Fruit fly (Drosophila melanogaster) whole organism, larva: Measurements from ENCODE around the gene CG16890.
A peak's percentile ranks its signal among the peaks of the same experiment; 100 is the strongest.

Experiments
- noc ChIP-seq: fragments of 200-800 bp; sonication (Bioruptor generic); optimal IDR thresholded peaks from 3 replicates; lab custom pipeline; 2019; ENCODE audit warnings: missing biosample characterization, mild to moderate bottlenecking, missing genetic modification characterization, moderate library complexity

Gene CG16890

DNA sequence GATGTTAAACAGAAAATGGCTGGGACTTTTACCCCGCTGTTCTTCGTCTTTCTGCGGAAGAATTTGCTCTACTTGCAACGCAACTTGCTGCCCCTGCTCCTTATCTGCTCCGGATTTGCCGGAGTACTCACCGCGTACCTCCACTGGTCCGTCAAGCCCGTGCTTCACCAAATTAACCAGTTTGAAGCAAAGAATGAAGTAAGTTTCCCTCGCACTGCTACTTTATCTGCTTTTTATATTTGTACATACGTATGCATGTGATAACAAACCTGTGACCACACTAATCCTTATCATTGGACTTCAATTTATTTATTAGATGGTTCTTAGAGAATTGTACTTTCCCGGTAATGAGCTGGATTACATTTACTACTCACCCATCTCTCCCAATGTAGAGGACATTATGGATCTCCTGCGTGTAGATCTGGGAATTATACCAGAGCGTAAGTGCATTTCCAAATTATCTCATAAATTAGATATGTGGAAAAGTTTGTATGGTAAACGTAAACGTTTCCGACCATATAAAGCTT, at the start of gene CG16890:
CG16890 (minus strand) TSS at position 184 of the 527 bp plus-strand sequence.
- peak; percentile 10 for TF ChIP-seq noc

DNA sequence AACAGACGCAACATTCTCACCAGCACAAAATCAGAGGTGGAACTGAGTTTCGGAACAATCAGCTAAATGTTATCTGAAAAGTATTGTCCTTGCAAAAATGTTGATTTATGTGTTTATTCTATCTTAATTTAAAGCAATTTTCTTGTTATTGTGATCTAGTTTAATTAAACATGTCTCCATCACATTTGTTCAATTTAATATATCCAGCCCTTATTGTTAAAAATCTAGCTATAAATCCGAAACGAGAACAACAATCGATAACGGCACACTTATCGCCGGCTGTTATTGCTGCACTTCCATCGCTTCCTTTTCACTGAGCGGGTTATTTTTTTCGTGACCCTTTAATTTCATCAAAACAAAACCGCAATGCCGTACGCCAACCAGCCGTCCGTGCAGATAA, 48.9 kb upstream of the CG16890 start, which contains the start of the genes GatC, PolG2 and Polr2C:
GatC (minus strand) TSS at position 48 of the 400 bp plus-strand sequence.
PolG2 (minus strand) TSS at position 48 of the 400 bp plus-strand sequence.
Polr2C (plus strand) TSS at position 280 of the 400 bp plus-strand sequence.
- no peak for TF ChIP-seq noc

DNA sequence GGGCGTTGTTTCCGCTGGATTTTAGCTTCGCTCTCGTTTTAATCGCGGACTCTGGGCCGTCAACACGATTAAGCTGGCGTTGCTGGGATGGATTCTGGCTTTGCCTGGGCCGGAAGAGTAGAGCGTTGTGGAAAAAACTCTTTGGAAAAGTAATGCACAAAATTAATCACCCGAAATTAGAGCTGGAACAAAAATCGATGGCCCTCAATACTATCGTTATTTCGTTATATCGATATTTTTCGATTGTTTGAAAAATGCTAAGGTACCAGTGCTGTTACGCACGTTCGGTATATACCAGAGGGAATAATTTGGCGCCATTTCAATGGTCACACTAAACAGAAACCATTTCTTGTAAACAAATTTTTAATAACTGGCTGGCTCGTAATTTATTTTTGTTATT, 45.4 kb upstream of the CG16890 start, which contains the start of the genes Arpc1 and Orc5:
Arpc1 (minus strand) TSS at position 202 of the 400 bp plus-strand sequence.
Orc5 (plus strand) TSS at position 298 of the 400 bp plus-strand sequence.
- no peak for TF ChIP-seq noc

DNA sequence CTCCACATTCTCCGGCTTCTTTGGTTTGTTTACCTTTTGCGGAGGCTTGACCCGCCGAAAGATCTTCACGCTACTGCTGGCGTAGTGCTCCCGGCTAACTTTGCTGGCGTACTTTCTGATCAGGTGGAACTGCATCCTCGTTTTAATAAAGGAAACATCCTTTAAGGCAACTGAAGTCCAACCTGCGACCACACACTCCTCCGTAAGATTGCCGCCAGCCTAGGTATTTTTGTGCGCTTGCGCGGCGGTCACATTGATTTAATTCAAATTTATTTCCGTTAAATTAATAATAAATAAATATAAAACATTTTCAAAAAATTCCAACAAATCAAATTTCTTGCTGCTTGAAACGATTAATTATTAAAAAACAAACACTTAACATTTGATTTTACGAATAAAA, 43.4 kb upstream of the CG16890 start, which contains the start of gene PolG1:
PolG1 (minus strand) TSS at position 216 of the 400 bp plus-strand sequence.
- TF ChIP-seq noc: no peak

DNA sequence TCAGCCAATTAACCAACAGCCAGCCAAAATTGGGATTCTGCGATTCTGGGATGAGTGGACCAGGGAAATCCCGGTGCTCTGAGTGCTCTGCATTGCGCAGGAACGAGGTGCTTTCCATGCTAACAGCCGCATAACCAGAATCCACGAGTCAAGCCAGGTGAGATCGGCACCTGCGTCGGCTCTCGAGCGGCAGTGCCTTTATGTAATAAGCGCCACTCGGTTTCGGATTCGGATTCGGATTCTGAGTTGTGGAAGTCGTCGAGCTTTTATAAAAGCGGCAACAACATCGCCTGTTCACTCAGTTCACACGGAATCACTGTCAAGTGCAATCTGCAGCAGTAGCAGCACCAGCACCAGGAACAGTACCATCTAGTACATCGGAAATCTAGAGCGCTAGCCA, 36.8 kb upstream of the CG16890 start, which contains the start of gene b:
b (plus strand) TSS at position 301 of the 400 bp plus-strand sequence.
- no peak for TF ChIP-seq noc

DNA sequence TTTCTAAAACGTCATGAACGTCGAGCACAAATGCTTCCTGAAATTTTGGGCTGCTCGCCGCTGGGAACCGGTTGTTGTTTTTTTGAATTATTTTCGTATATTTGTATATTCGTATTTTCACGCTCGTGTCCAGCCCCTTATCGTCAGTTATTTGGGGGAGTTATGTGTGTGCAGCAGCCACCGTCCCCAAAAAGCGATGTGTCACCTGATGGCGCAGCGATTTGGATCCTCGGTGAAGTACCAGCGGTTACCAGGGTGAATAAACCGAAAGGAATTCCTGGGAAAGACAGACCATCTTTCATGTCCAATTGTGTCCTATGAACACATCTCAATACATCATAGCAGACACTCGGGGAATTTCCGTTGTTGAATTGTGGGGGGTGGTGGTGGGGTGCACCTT, 36.0 kb upstream of the CG16890 start:
- no peak for TF ChIP-seq noc

DNA sequence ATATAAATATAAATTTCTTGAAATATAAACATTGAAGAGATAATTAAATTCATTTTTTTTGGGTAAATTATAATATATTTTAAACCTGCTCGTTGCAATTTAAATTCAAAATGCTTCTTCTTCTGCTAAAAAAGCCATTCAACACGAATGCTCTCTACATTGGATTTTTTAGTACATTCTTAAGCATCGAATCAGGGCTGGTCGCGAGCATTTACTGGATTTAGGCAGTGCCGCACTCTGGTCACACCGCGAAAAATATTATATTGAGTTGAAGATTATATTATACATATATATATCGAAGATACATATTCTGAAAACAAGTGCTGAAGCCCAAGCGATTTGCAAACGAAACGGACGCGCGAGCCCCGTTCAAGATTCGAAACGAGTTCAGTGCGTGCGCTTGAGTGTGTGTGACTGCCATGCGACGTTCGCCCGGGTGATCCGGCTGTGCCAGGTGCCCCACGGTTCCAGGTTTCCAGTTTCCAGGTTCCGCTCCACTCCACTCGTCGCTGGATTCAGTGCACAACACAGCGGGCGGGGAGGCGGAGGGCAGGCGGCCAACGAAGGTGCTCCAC, 29.6 kb upstream of the CG16890 start, which contains the start of gene Sos:
Sos (plus strand) TSS at position 213 of the 575 bp plus-strand sequence.
- no peak for TF ChIP-seq noc

DNA sequence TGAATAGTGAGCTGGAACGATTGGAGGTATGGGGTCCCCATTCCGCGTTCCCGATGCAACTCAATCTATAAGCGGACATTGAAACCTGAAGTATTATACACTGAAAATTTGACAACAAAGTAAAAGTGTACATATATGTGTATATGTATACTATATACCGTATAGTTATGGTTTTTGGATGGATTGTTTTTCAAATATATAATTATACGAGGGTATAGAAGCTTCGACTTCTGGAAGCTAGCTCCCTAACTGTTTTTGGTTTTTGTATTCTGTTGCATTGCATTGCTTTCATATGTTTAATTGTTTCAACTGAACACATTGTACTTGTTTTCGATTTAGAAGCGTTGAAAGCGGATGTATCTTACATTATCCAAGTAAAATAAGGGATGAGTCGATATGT, 29.0 kb upstream of the CG16890 start, which contains the start of gene CG16888:
CG16888 (minus strand) TSS at position 101 of the 400 bp plus-strand sequence.
- TF ChIP-seq noc: no peak

DNA sequence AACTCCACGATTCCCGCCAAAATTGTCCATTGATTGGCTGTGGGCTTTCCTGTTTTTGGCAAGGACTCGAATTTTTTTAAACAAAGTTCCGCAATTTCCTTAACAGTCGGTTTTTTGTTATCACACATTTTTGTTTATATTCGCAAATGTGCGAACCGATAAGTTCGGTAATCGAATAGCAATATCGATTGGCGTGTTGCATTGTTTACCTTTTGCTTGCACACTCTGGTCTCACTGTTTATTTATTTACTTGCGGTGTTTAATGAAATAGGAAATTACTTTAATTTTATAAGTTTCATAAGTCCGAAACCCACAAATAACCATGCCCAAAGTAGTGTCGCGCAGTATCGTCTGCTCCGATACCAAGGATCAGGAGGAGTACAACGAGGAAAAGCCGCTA, 27.2 kb upstream of the CG16890 start, which contains the start of the genes Adat1 and CG16865:
Adat1 (minus strand) TSS at position 152 of the 400 bp plus-strand sequence.
CG16865 (plus strand) TSS at position 200 of the 400 bp plus-strand sequence.
- TF ChIP-seq noc: no peak

DNA sequence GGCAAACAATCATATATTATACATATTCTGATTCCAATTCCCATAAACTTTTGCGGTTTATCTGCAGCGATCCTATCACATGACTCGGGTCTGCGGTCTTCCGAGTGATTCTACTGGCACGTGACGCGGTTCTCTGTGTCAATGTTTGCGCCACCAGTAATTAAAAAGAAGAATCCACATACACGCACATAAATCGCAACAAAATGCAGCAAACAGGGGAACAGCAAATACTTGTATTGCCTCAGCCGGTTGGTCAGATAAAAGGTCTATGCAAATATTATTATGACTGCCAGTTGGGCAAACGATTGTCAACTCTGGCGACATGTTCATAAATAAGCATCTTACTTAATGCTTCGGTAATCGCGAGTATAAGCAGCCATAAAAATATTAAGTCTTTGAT, 23.8 kb upstream of the CG16890 start:
- no peak for TF ChIP-seq noc

DNA sequence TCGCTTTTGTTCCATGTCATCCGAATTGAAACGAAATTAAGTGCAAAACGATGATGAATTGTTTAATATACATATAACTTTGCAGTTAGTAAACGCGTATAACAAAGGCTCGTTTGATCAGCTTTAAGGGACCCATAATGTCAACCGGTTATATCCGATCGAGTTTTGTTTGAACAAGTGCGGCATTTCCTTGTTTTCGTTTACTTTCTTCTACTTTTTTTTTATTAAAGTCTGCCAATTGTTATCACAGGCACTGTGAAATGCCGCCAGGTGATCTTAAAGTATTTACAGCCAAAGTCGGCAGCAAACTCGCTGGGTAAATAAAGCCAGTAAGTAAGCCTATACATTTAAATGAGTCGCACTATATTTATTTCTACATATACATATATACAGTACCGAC, 23.0 kb upstream of the CG16890 start:
- peak; percentile 32 for TF ChIP-seq noc

DNA sequence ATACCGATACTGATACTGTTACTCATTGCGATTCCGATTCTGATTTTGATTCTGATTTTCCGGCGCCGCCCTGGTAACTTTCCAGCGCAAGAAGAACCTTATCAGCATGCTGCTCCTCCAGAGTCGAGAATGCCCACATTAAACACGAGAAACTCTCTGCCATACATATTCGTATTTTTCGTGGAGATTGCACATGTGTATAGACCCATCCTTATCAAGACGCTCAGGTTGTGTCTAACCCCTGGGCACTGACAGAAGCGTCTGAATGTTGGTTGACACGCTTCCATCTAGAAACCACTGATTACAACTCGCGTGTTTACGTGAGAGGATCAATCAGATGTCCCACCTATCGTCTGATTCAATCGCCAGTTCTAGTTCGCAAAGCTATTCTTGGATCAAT, 21.0 kb upstream of the CG16890 start:
- TF ChIP-seq noc: no peak

DNA sequence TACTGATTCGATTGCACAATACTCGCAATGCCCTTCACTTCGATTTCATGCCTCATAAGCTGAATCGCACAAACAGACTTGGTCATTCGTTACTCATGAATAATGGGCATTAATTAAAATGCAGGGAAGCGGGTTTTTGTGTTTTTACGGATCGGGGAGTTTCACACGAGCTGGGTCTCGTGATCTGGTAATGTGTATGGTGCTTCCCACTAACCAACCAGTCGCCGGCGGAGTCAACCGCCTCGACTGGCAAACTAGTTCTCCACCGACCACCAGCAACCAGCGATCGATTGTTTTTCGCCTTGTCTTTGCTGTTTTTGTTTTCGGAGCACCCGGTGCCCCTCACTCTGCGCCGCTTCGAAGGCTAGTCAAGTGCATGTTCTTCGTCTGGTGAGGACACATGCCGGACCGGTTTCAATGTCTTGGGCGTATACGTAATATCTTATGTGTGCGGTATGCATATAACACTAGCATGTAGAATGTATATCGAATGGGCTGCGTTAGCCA, 20.5 kb upstream of the CG16890 start:
- no peak for TF ChIP-seq noc

DNA sequence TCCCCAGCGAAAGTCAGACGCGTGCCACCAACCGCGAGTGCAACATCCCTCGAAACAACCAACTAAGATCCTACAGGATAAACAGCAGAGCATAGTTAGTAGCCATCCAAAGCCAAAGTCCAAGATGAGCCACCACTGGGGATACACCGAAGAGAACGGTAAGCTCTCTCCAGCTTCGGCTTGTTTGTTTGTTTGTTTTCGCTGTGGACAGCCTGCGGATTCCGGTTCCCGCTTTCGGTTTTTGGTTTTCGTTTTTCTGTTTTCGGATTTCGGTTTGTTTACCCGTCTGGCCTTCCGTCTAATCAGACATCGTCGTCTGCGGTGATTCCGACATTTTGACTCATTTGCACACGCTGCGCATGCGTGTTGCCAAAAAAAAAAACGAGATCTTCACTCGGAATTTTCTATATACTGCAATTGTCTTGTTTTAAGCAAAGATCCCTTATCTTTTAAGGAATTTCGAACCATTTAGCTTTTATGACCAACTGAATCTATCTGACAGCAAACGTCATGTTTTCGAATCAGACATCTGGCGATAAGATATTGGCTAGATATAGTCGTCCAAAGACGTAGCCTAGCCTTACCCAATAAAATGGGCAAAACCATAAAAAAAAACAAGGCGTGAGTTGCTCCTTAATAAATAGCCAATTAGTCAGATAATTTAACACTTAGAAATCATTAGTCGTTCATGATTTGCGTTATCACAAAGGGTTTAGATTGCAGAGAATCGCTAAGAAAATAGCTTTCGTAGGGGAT, 19.8 kb upstream of the CG16890 start:
- no peak for TF ChIP-seq noc

DNA sequence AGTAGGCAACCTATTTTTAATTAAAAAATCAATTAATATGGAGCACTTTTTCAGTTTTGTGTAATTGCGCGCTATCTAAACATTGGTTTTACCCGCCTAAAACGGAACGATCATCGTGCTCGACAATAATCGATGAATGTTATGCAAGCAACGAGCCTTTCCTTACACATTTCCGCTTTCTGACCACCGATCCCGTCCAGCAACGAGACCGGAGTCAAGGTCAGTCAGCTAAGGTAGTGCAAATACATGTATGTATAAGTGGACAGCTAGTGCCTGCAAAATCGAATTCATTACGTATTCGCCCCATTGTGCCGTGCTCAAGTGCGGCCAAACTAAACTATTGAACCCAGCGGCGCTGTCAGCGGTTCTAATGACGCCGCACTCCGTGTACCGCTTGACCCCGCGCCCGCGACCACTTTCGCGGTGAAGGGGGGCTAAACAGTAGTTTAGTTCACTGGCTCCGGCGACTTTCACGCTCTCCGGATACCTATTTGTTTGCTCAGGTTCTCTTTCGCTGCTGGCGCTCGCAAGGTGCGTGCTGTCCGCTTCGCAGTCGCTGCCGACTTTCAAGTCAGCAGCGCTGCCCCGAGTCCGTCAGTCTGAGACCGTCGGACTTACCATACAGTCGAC, 19.0 kb upstream of the CG16890 start, which contains the start of gene CAH1:
CAH1 (plus strand) TSS at position 595 of the 630 bp plus-strand sequence.
- TF ChIP-seq noc: no peak

DNA sequence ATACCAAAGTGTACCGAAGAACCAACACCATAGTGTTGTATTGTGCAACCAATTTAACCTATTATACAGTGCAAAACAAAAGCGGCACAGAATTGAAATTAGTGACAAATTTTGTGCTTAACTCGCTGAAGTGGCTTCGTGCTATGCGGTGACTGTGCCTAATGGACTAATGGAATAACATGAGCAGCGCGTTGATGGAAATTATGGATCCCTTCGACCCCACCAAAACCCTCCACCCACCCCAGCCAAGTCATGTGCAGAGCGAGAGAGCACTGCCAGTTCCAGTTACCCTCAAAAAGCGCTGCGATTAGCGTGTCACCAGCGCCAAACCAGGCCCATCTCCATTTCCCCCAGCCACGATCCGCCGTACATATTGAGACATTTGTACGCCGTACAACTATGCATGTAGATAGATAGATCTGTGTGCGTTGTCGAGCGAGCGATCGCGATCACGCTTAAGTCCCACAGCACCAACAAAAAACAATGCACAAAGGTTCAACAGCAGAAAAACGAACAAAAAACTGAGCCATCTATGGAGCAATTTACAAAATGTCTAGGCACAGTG, 18.0 kb upstream of the CG16890 start:
- TF ChIP-seq noc: no peak
